1 fruit fly cellular context compared by ENCODE assay signal in genomic region chr3R:23914415-23915041, dm6.
TF ChIP-seq lines count a peak whose summit lies in the region.

No protein-coding gene starts in this region.

TF ChIP-seq in whole organism, embryonic, 481 proteins besides CTCF, POLR2A, EP300 and RAD21 (continued from another document):
- TF ChIP-seq peb (GFP tag; IDR thresholded peaks at IDR 0.05; lab: Robert Waterston, UW): no peak
- TF ChIP-seq CG13287 (GFP tag; IDR thresholded peaks at IDR 0.05; lab: Robert Waterston, UW; ENCODE audit: partially characterized antibody): 0 out of 2 replicates have a peak, but pooled peaks have one; percentile 8
- TF ChIP-seq Med (GFP tag; lab: Kevin White, UChicago): peak; percentile 44
- no peak for TF ChIP-seq cato (GFP tag; optimal IDR thresholded peaks at IDR 0.05; lab: Kevin White, UChicago; ENCODE audit: borderline replicate concordance)
- peak; percentile 76 for TF ChIP-seq abd-A (tag; optimal IDR thresholded peaks at IDR 0.05; lab: Kevin White, UChicago)
- TF ChIP-seq CG10366 (GFP tag; IDR thresholded peaks at IDR 0.05; lab: Robert Waterston, UW): no peak
- TF ChIP-seq cwo (GFP tag; optimal IDR thresholded peaks at IDR 0.05; lab: Kevin White, UChicago): peak; percentile 56
- TF ChIP-seq al (GFP tag; IDR thresholded peaks at IDR 0.05; lab: Robert Waterston, UW): no peak
- no peak for TF ChIP-seq CG7839 (tag; optimal IDR thresholded peaks at IDR 0.05; lab: Kevin White, UChicago)
- TF ChIP-seq CG13894 (tag; optimal IDR thresholded peaks at IDR 0.05; lab: Kevin White, UChicago): peak; percentile 25
- TF ChIP-seq C15 (GFP tag; IDR thresholded peaks at IDR 0.05; lab: Robert Waterston, UW): no peak
- TF ChIP-seq CG14441 (GFP tag; IDR thresholded peaks at IDR 0.05; lab: Robert Waterston, UW): no peak
- TF ChIP-seq Six4 (GFP tag; optimal IDR thresholded peaks at IDR 0.05; lab: Kevin White, UChicago): no peak
- TF ChIP-seq sna (GFP tag; IDR thresholded peaks at IDR 0.05; lab: Robert Waterston, UW; ENCODE audit: partially characterized antibody): no peak
- TF ChIP-seq CG10543 (GFP tag; optimal IDR thresholded peaks at IDR 0.05; lab: Kevin White, UChicago): no peak
- no peak for TF ChIP-seq ase (GFP tag; IDR thresholded peaks at IDR 0.05; lab: Robert Waterston, UW)
- TF ChIP-seq cg (GFP tag; optimal IDR thresholded peaks at IDR 0.05; lab: Kevin White, UChicago): no peak
- no peak for TF ChIP-seq CHES-1-like (GFP tag; optimal IDR thresholded peaks at IDR 0.05; lab: Kevin White, UChicago)
- no peak for TF ChIP-seq gt (GFP tag; IDR thresholded peaks at IDR 0.05; lab: Robert Waterston, UW)
- TF ChIP-seq pros (GFP tag; optimal IDR thresholded peaks at IDR 0.05; lab: Kevin White, UChicago): peak; percentile 18
- peak; percentile 67; the same call in 1 of the 2 replicates for TF ChIP-seq vvl (GFP tag; IDR thresholded peaks at IDR 0.05; lab: Robert Waterston, UW)
- peak; percentile 65 for TF ChIP-seq sqz (GFP tag; optimal IDR thresholded peaks at IDR 0.05; lab: Kevin White, UChicago)
- no peak for TF ChIP-seq gcm (GFP tag; optimal IDR thresholded peaks at IDR 0.05; lab: Kevin White, UChicago)
- no peak for TF ChIP-seq CG1024 (GFP tag; IDR thresholded peaks at IDR 0.05; lab: Robert Waterston, UW)
- no peak for TF ChIP-seq cad (GFP tag; optimal IDR thresholded peaks at IDR 0.05; lab: Kevin White, UChicago)
- no peak for TF ChIP-seq Dref (GFP tag; IDR thresholded peaks at IDR 0.05; lab: Robert Waterston, UW)
- TF ChIP-seq CG3847 (GFP tag; IDR thresholded peaks at IDR 0.05; lab: Robert Waterston, UW): no peak
- no peak for TF ChIP-seq CG15601 (tag; optimal IDR thresholded peaks at IDR 0.05; lab: Kevin White, UChicago)
- TF ChIP-seq CG11085 (GFP tag; IDR thresholded peaks at IDR 0.05; lab: Robert Waterston, UW): no peak
